Fruit fly (Drosophila melanogaster) whole organism, embryonic: Measurements from ENCODE around the gene Tlk.

Experiments used
- Abd-B ChIP-seq: fragments of 200-800 bp; sonication (Bioruptor generic); optimal IDR thresholded peaks from 2 replicates; lab custom pipeline; 2018; ENCODE audit warnings: missing biosample characterization, mild to moderate bottlenecking, missing genetic modification characterization, moderate library complexity
- BEAF-32 ChIP-seq: fragments of 200-800 bp; sonication (Bioruptor generic); optimal IDR thresholded peaks from 3 replicates; lab custom pipeline; 2017; ENCODE audit warnings: missing biosample characterization, missing genetic modification characterization, mild to moderate bottlenecking, moderate library complexity, missing genetic modification reagents
- Bgb ChIP-seq: fragments of 200-800 bp; sonication (Bioruptor generic); IDR thresholded peaks from 2 replicates; pipeline ENCODE4 v1.3.6; 2022; ENCODE audit warnings: missing biosample characterization, missing genetic modification characterization; ENCODE audit not compliant: partially characterized antibody
- BtbVII ChIP-seq: fragments of 200-800 bp; sonication (Bioruptor generic); optimal IDR thresholded peaks from 3 replicates; lab custom pipeline; 2017; ENCODE audit warnings: missing biosample characterization, mild to moderate bottlenecking, missing genetic modification characterization
- CG10209 ChIP-seq: fragments of 200-800 bp; sonication (Bioruptor generic); optimal IDR thresholded peaks from 3 replicates; lab custom pipeline; 2017; ENCODE audit warnings: missing biosample characterization, mild to moderate bottlenecking, missing genetic modification characterization, missing genetic modification reagents
- CG10321 ChIP-seq: fragments of 200-800 bp; sonication (Bioruptor generic); IDR thresholded peaks from 2 replicates; pipeline ENCODE4 v1.3.6; 2022; ENCODE audit warnings: missing biosample characterization, missing genetic modification characterization
- CG10366 ChIP-seq: fragments of 200-800 bp; sonication (Bioruptor generic); IDR thresholded peaks from 2 replicates; pipeline ENCODE4 v1.3.6; 2022; ENCODE audit warnings: missing biosample characterization, missing genetic modification characterization
- CG10543 ChIP-seq: fragments of 200-800 bp; sonication (Bioruptor generic); optimal IDR thresholded peaks from 3 replicates; lab custom pipeline; 2017; ENCODE audit warnings: missing biosample characterization, mild to moderate bottlenecking, missing genetic modification characterization, moderate library complexity
- CG11504 ChIP-seq: fragments of 200-800 bp; sonication (Bioruptor generic); optimal IDR thresholded peaks from 3 replicates; lab custom pipeline; 2019; ENCODE audit warnings: missing biosample characterization, mild to moderate bottlenecking, missing genetic modification characterization, moderate library complexity
- CG11696 ChIP-seq: fragments of 200-800 bp; sonication (Bioruptor generic); IDR thresholded peaks from 2 replicates; pipeline ENCODE4 v1.3.6; 2022; ENCODE audit warnings: missing biosample characterization, missing genetic modification characterization
- CG17186 ChIP-seq: fragments of 200-800 bp; sonication (Bioruptor generic); optimal IDR thresholded peaks from 3 replicates; lab custom pipeline; 2017; ENCODE audit warnings: missing biosample characterization, missing genetic modification reagents, missing genetic modification characterization
- CG34422 ChIP-seq: fragments of 200-800 bp; sonication (Bioruptor generic); IDR thresholded peaks from 3 replicates; pipeline ENCODE4 v1.3.6; 2022; ENCODE audit warnings: missing biosample characterization, missing genetic modification characterization
- CG4707 ChIP-seq: fragments of 200-800 bp; sonication (Bioruptor generic); optimal IDR thresholded peaks from 2 replicates; lab custom pipeline; 2018; ENCODE audit warnings: missing biosample characterization, mild to moderate bottlenecking, missing genetic modification characterization, moderate library complexity
- CG4730 ChIP-seq: fragments of 200-800 bp; sonication (Bioruptor generic); IDR thresholded peaks from 2 replicates; pipeline ENCODE4 v1.3.6; 2022; ENCODE audit warnings: missing biosample characterization, missing genetic modification characterization
- CG6175 ChIP-seq: fragments of 200-800 bp; sonication (Bioruptor generic); IDR thresholded peaks from 3 replicates; pipeline ENCODE4 v1.3.6; 2022; ENCODE audit warnings: missing biosample characterization, missing genetic modification characterization
- CG7745 ChIP-seq: fragments of 200-800 bp; sonication (Bioruptor generic); optimal IDR thresholded peaks from 2 replicates; lab custom pipeline; 2018; ENCODE audit warnings: missing biosample characterization, mild to moderate bottlenecking, missing genetic modification characterization, moderate library complexity
- CG8388 ChIP-seq: fragments of 200-800 bp; sonication (Bioruptor generic); optimal IDR thresholded peaks from 2 replicates; lab custom pipeline; 2019; ENCODE audit warnings: missing biosample characterization, mild to moderate bottlenecking, missing genetic modification characterization, moderate library complexity
- CG8478 ChIP-seq: fragments of >200 bp; optimal IDR thresholded peaks from 2 replicates; lab custom pipeline; 2018
- Chrac-16 ChIP-seq: fragments of 200-800 bp; sonication (Bioruptor generic); optimal IDR thresholded peaks from 3 replicates; lab custom pipeline; 2016; ENCODE audit warnings: missing biosample characterization, missing genetic modification characterization
- Doc2 ChIP-seq: fragments of 200-800 bp; sonication (Bioruptor generic); IDR thresholded peaks from 2 replicates; pipeline ENCODE4 v1.3.6; 2022; ENCODE audit warnings: missing biosample characterization, missing genetic modification characterization
- Elba2 ChIP-seq: fragments of 200-800 bp; sonication (Bioruptor generic); optimal IDR thresholded peaks from 3 replicates; lab custom pipeline; 2016; ENCODE audit warnings: missing biosample characterization, missing genetic modification characterization
- Hr39 ChIP-seq: fragments of >200 bp; optimal IDR thresholded peaks from 2 replicates; lab custom pipeline; 2017
- Hr78 ChIP-seq, 2 experiments: fragments of 200-800 bp in 1 of 2; fragments of >200 bp in 1 of 2; sonication (Bioruptor generic) in 1 of 2; optimal IDR thresholded peaks; 2 replicates each; lab custom pipeline; 2017 to 2019; ENCODE audit warnings: missing biosample characterization in 2 of 2, missing genetic modification characterization in 2 of 2, mild to moderate bottlenecking in 1 of 2, moderate library complexity in 1 of 2
- Lim3 ChIP-seq: fragments of 200-800 bp; sonication (Bioruptor generic); IDR thresholded peaks from 2 replicates; pipeline ENCODE4 v1.3.6; 2022; ENCODE audit warnings: missing biosample characterization, missing genetic modification characterization
- Max ChIP-seq: fragments of 200-800 bp; sonication (Bioruptor generic); optimal IDR thresholded peaks from 2 replicates; lab custom pipeline; 2016; ENCODE audit warnings: missing biosample characterization, mild to moderate bottlenecking, missing genetic modification characterization
- Pdp1 ChIP-seq, 2 experiments: fragments of 200-800 bp; sonication (Bioruptor generic); optimal IDR thresholded peaks; 3 replicates each; lab custom pipeline; 2016; ENCODE audit warnings: missing biosample characterization in 2 of 2, missing genetic modification characterization in 2 of 2, mild to moderate bottlenecking in 1 of 2, moderate library complexity in 1 of 2
- Rfx ChIP-seq: fragments of 200-800 bp; sonication (Bioruptor generic); IDR thresholded peaks from 2 replicates; pipeline ENCODE4 v1.3.6; 2022; ENCODE audit warnings: missing biosample characterization, missing genetic modification characterization
- btn ChIP-seq: fragments of 200-800 bp; sonication (Bioruptor generic); optimal IDR thresholded peaks from 2 replicates; lab custom pipeline; 2016; ENCODE audit warnings: missing biosample characterization, missing genetic modification characterization
- caup ChIP-seq: fragments of 200-800 bp; sonication (Bioruptor generic); optimal IDR thresholded peaks from 3 replicates; lab custom pipeline; 2017; ENCODE audit warnings: missing biosample characterization, mild to moderate bottlenecking, missing genetic modification characterization, moderate library complexity; ENCODE audit not compliant: severe bottlenecking
- croc ChIP-seq: fragments of 200-800 bp; sonication (Bioruptor generic); conservative IDR thresholded peaks from 3 replicates; pipeline ENCODE4 v1.3.6; 2022; ENCODE audit warnings: missing biosample characterization, missing genetic modification characterization
- dm ChIP-seq: fragments of 200-800 bp; sonication (Bioruptor generic); optimal IDR thresholded peaks from 3 replicates; lab custom pipeline; 2016; ENCODE audit warnings: missing biosample characterization, missing genetic modification characterization
- exex ChIP-seq: fragments of 200-800 bp; sonication (Bioruptor generic); optimal IDR thresholded peaks from 4 replicates; lab custom pipeline; 2018; ENCODE audit warnings: missing biosample characterization, mild to moderate bottlenecking, missing genetic modification characterization, moderate library complexity
- gem ChIP-seq: fragments of 200-800 bp; sonication (Bioruptor generic); optimal IDR thresholded peaks from 2 replicates; lab custom pipeline; 2019; ENCODE audit warnings: missing biosample characterization, mild to moderate bottlenecking, missing genetic modification characterization, moderate library complexity
- gsb-n ChIP-seq: fragments of 200-800 bp; sonication (Bioruptor generic); optimal IDR thresholded peaks from 3 replicates; lab custom pipeline; 2018; ENCODE audit warnings: missing biosample characterization, mild to moderate bottlenecking, missing genetic modification characterization
- jing ChIP-seq: fragments of 200-800 bp; sonication (Bioruptor generic); optimal IDR thresholded peaks from 2 replicates; lab custom pipeline; 2018; ENCODE audit warnings: missing biosample characterization, mild to moderate bottlenecking, missing genetic modification characterization
- kah ChIP-seq: fragments of 200-800 bp; sonication (Bioruptor generic); optimal IDR thresholded peaks from 2 replicates; lab custom pipeline; 2018; ENCODE audit warnings: missing biosample characterization, mild to moderate bottlenecking, missing genetic modification characterization
- lmd ChIP-seq: fragments of 200-800 bp; sonication (Bioruptor generic); IDR thresholded peaks from 2 replicates; pipeline ENCODE4 v1.3.6; 2022; ENCODE audit warnings: missing biosample characterization, missing genetic modification characterization
- odd ChIP-seq: fragments of 200-800 bp; sonication (Bioruptor generic); optimal IDR thresholded peaks from 2 replicates; lab custom pipeline; 2017; ENCODE audit warnings: missing biosample characterization, mild to moderate bottlenecking, missing genetic modification characterization
- pfk ChIP-seq: fragments of 200-800 bp; sonication (Bioruptor generic); optimal IDR thresholded peaks from 2 replicates; lab custom pipeline; 2018; ENCODE audit warnings: missing biosample characterization, mild to moderate bottlenecking, missing genetic modification characterization, moderate library complexity
- pros ChIP-seq: fragments of 200-800 bp; sonication (Bioruptor generic); optimal IDR thresholded peaks from 3 replicates; lab custom pipeline; 2019; ENCODE audit warnings: missing biosample characterization, mild to moderate bottlenecking, missing genetic modification characterization, moderate library complexity
- pzg ChIP-seq: fragments of 200-800 bp; sonication (Bioruptor generic); optimal IDR thresholded peaks from 3 replicates; lab custom pipeline; 2018; ENCODE audit warnings: missing biosample characterization, mild to moderate bottlenecking, missing genetic modification characterization, moderate library complexity
- ro ChIP-seq: fragments of 200-800 bp; sonication (Bioruptor generic); IDR thresholded peaks from 2 replicates; pipeline ENCODE4 v1.3.6; 2022; ENCODE audit warnings: missing biosample characterization, missing genetic modification characterization
- scrt ChIP-seq: fragments of 200-800 bp; sonication (Bioruptor generic); optimal IDR thresholded peaks from 2 replicates; lab custom pipeline; 2018; ENCODE audit warnings: missing biosample characterization, mild to moderate bottlenecking, missing genetic modification characterization, moderate library complexity
- sd ChIP-seq: fragments of 200-800 bp; sonication (Bioruptor generic); optimal IDR thresholded peaks from 3 replicates; lab custom pipeline; 2018; ENCODE audit warnings: missing biosample characterization, mild to moderate bottlenecking, missing genetic modification characterization, moderate library complexity
- sug ChIP-seq: fragments of 200-800 bp; optimal IDR thresholded peaks from 2 replicates; lab custom pipeline; 2019; ENCODE audit warnings: missing biosample characterization, mild to moderate bottlenecking, missing genetic modification characterization, moderate library complexity
- tna ChIP-seq: fragments of 200-800 bp; sonication (Bioruptor generic); IDR thresholded peaks from 2 replicates; pipeline ENCODE4 v1.3.6; 2022; ENCODE audit warnings: missing biosample characterization, missing genetic modification characterization; ENCODE audit not compliant: partially characterized antibody
- toy ChIP-seq: fragments of 200-800 bp; sonication (Bioruptor generic); IDR thresholded peaks from 2 replicates; pipeline ENCODE4 v1.3.6; 2022; ENCODE audit warnings: missing biosample characterization, missing genetic modification characterization
- trh ChIP-seq: fragments of 200-800 bp; sonication (Bioruptor generic); optimal IDR thresholded peaks from 2 replicates; lab custom pipeline; 2016; ENCODE audit warnings: missing biosample characterization, missing genetic modification characterization
- ttk ChIP-seq: fragments of 200-800 bp; sonication (Bioruptor generic); IDR thresholded peaks from 2 replicates; pipeline ENCODE4 v2.1.2; 2022; ENCODE audit warnings: missing biosample characterization, missing genetic modification characterization
- yki ChIP-seq: fragments of >200 bp; optimal IDR thresholded peaks from 3 replicates; lab custom pipeline; 2018

The Tlk gene

DNA sequence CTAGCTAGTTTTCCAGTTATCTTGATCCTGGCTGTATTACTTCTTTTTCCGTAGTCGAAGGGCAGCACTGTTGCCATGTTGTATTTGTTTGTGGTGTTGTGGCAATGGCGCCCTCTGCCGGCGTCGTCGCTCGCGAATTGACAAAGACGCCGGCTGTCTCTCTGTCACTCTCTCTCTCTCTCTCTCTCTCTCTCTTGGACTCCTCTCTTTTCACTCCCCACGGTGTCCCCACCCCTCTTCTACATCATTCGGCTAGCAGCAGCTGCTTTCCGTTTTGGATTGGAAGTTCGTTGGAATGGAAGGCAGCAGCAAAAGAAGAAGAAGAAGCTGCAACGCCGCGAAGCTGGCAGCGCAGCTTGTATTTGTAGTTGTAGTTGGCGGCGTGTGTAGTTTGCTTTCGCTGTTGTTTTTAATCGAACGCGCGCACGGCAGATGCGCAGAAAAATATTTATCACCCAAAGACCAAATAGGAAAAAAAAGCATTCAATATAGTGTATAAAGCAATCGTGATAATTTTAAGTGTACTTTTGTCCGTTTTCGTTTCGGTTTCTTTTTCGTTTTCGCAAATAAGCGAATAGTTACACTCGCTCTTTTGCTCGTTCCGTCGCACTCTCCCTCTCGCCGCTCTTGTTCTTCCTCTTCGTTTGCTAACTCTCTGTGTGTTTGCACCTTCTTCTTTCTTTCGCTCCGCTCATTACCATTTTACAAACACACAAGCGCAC is 60.0 kb downstream of the Tlk start (continued):
- TF ChIP-seq Doc2 (GFP tag; lab: Robert Waterston, UW): no peak
- no peak for TF ChIP-seq CG10366 (GFP tag; lab: Robert Waterston, UW)
- peak; percentile 29 for TF ChIP-seq sug
- TF ChIP-seq ttk (GFP tag; lab: Robert Waterston, UW): no peak
- no peak for TF ChIP-seq ro
- TF ChIP-seq Rfx (GFP tag; lab: Robert Waterston, UW): 0 out of 2 replicates have a peak, but pooled peaks have one; percentile 21
- TF ChIP-seq CG8388 (GFP tag; lab: Kevin White, UChicago): no peak
- no peak for TF ChIP-seq CG4730 (GFP tag; lab: Robert Waterston, UW)
- peak; percentile 77 for TF ChIP-seq yki
- TF ChIP-seq BEAF-32 (GFP tag; lab: Kevin White, UChicago): no peak
- TF ChIP-seq CG11696 (GFP tag; lab: Robert Waterston, UW): no peak
- no peak for TF ChIP-seq trh (GFP tag; lab: Kevin White, UChicago)
- TF ChIP-seq croc: no peak
- TF ChIP-seq CG8478: no peak
- no peak for TF ChIP-seq pzg
- peak; percentile 65; the same call in 2 of the 3 replicates for TF ChIP-seq CG6175 (GFP tag; lab: Robert Waterston, UW)
- TF ChIP-seq scrt: peak; percentile 26
- no peak for TF ChIP-seq pfk (GFP tag; lab: Kevin White, UChicago)
- TF ChIP-seq lmd (GFP tag; lab: Robert Waterston, UW): no peak
- TF ChIP-seq btn (GFP tag; lab: Kevin White, UChicago): no peak
- no peak for TF ChIP-seq CG11504 (tag; lab: Kevin White, UChicago)
- TF ChIP-seq Hr78 (GFP tag; optimal IDR thresholded peaks at IDR 0.05; lab: Kevin White, UChicago): no peak
- TF ChIP-seq jing (GFP tag; lab: Kevin White, UChicago): no peak
- no peak for TF ChIP-seq Lim3
- peak; percentile 23 for TF ChIP-seq dm (GFP tag; lab: Kevin White, UChicago)
- peak; percentile 54; the same call in 1 of the 3 replicates for TF ChIP-seq CG34422 (GFP tag; lab: Robert Waterston, UW)
- TF ChIP-seq CG10209: no peak
- TF ChIP-seq CG10543: peak; percentile 31
- no peak for TF ChIP-seq Bgb (GFP tag; lab: Robert Waterston, UW)
- peak; percentile 49 for TF ChIP-seq sd (tag; lab: Kevin White, UChicago)
- no peak for TF ChIP-seq Max (GFP tag; lab: Kevin White, UChicago)
- no peak for TF ChIP-seq toy (GFP tag; lab: Robert Waterston, UW)
- TF ChIP-seq CG17186 (GFP tag; lab: Kevin White, UChicago): no peak
- TF ChIP-seq Pdp1 (GFP tag; optimal IDR thresholded peaks at IDR 0.05; lab: Kevin White, UChicago): no peak
- TF ChIP-seq CG4707 (GFP tag; lab: Kevin White, UChicago): peak; percentile 21
- TF ChIP-seq CG10321 (GFP tag; lab: Robert Waterston, UW): no peak
- TF ChIP-seq exex (tag; lab: Kevin White, UChicago): no peak
- TF ChIP-seq CG7745 (tag; lab: Kevin White, UChicago): no peak
- no peak; the same call in 1 of the 2 replicates for TF ChIP-seq tna (GFP tag; lab: Robert Waterston, UW)
- TF ChIP-seq Elba2: no peak
- no peak for TF ChIP-seq Chrac-16 (GFP tag; lab: Kevin White, UChicago)
- peak; percentile 8 for TF ChIP-seq caup (GFP tag; lab: Kevin White, UChicago)
- peak; percentile 91 for TF ChIP-seq pros (GFP tag; lab: Kevin White, UChicago)
- no peak for TF ChIP-seq odd (GFP tag; lab: Kevin White, UChicago)
- TF ChIP-seq gem (tag; lab: Kevin White, UChicago): no peak
- peak; percentile 22 for TF ChIP-seq kah (GFP tag; lab: Kevin White, UChicago)
- no peak for TF ChIP-seq Hr39 (lab: Kevin White, UChicago)
- TF ChIP-seq Abd-B: no peak
- TF ChIP-seq BtbVII (GFP tag; lab: Kevin White, UChicago): peak; percentile 2
- TF ChIP-seq gsb-n: no peak
